Fruit fly (Drosophila melanogaster): ENCODE data around the gene Taf4.

The Taf4 gene

dm6 chr3L:16164150-16165039, 51.4 kb downstream of the Taf4 start, which contains the start of gene CG5151 (continued):
- TF ChIP-seq Fer2 (tag; optimal IDR thresholded peaks at IDR 0.05) (no peak), CG34376 (GFP tag; optimal IDR thresholded peaks at IDR 0.05) (peak; percentile 75), trem (tag; optimal IDR thresholded peaks at IDR 0.05) (no peak), fru (optimal IDR thresholded peaks at IDR 0.05) (no peak), z (GFP tag; IDR thresholded peaks at IDR 0.05) (peak; percentile 32; the same call in 1 of the 3 replicates), CG7786 (GFP tag; optimal IDR thresholded peaks at IDR 0.05) (no peak), klu (GFP tag; IDR thresholded peaks at IDR 0.05) (no peak), CG10462 (GFP tag; optimal IDR thresholded peaks at IDR 0.05) (no peak), Dip2 (GFP tag; IDR thresholded peaks at IDR 0.05) (no peak), CG15601 (tag; optimal IDR thresholded peaks at IDR 0.05) (no peak), Lpt (GFP tag; optimal IDR thresholded peaks at IDR 0.05) (no peak), unc-4 (GFP tag; IDR thresholded peaks at IDR 0.05; ENCODE audit: partially characterized antibody) (peak; percentile 23), CG15011 (GFP tag; optimal IDR thresholded peaks at IDR 0.05) (no peak), CG13287 (GFP tag; IDR thresholded peaks at IDR 0.05; ENCODE audit: partially characterized antibody) (peak; percentile 46), CG14014 (GFP tag; IDR thresholded peaks at IDR 0.05) (0 out of 2 replicates have a peak, but pooled peaks have one; percentile 3), croc (GFP tag; conservative IDR thresholded peaks at IDR 0.05) (no peak), wek (GFP tag; optimal IDR thresholded peaks at IDR 0.05) (peak; percentile 20), CG2678 (tag; optimal IDR thresholded peaks at IDR 0.05) (peak; percentile 13), nau (GFP tag; optimal IDR thresholded peaks at IDR 0.05) (peak; percentile 36), Med (GFP tag) (peak; percentile 81), Sry-β (GFP tag; optimal IDR thresholded peaks at IDR 0.05) (no peak), Atf3 (GFP tag; optimal IDR thresholded peaks at IDR 0.05) (no peak), sd (tag; optimal IDR thresholded peaks at IDR 0.05) (peak; percentile 76), CG4404 (GFP tag; IDR thresholded peaks at IDR 0.05) (no peak), CG8089 (GFP tag; optimal IDR thresholded peaks at IDR 0.05) (no peak), CG34224 (GFP tag; IDR thresholded peaks at IDR 0.05; ENCODE audit: partially characterized antibody) (peak; percentile 35), sug (tag; optimal IDR thresholded peaks at IDR 0.05) (peak; percentile 19), Dp (GFP tag; optimal IDR thresholded peaks at IDR 0.05) (no peak), jumu (GFP tag; optimal IDR thresholded peaks at IDR 0.05) (no peak), CG18764 (GFP tag; optimal IDR thresholded peaks at IDR 0.05) (no peak), vfl (GFP tag; optimal IDR thresholded peaks at IDR 0.05) (no peak), CG9797 (GFP tag; optimal IDR thresholded peaks at IDR 0.05) (no peak), crp (GFP tag; optimal IDR thresholded peaks at IDR 0.05) (no peak), CG17361 (GFP tag; IDR thresholded peaks at IDR 0.05) (peak; percentile 44; the same call in 1 of the 3 replicates), CG7556 (GFP tag; optimal IDR thresholded peaks at IDR 0.05) (peak; percentile 6), Elba2 (GFP tag; optimal IDR thresholded peaks at IDR 0.05) (no peak), CG11085 (GFP tag; IDR thresholded peaks at IDR 0.05) (no peak), CG1647 (GFP tag; optimal IDR thresholded peaks at IDR 0.05) (no peak), Meics (GFP tag; optimal IDR thresholded peaks at IDR 0.05) (peak; percentile 28), Ets97D (GFP tag; optimal IDR thresholded peaks at IDR 0.05) (no peak), scrt (GFP tag; optimal IDR thresholded peaks at IDR 0.05) (peak; percentile 18), CG16779 (GFP tag; IDR thresholded peaks at IDR 0.05) (no peak), Hr3 (GFP tag; optimal IDR thresholded peaks at IDR 0.05) (no peak), D19A (tag; optimal IDR thresholded peaks at IDR 0.05) (no peak), vnd (GFP tag; IDR thresholded peaks at IDR 0.05; ENCODE audit: partially characterized antibody) (peak; percentile 75), CG3163 (GFP tag; optimal IDR thresholded peaks at IDR 0.05) (peak; percentile 98), Usf (GFP tag; optimal IDR thresholded peaks at IDR 0.05) (no peak), Aef1 (GFP tag; IDR thresholded peaks at IDR 0.05) (peak; percentile 67), MBD-R2 (GFP tag; IDR thresholded peaks at IDR 0.05) (0 out of 2 replicates have a peak, but pooled peaks have one; percentile 8)

All from whole organism, embryonic.